Worm (Caenorhabditis elegans) whole organism, L1 larva: Measurements from ENCODE around the gene R01H10.4.

Experiments used
- aha-1 ChIP-seq: fragments of 150-350 bp; optimal IDR thresholded peaks from 2 replicates; lab custom pipeline; 2014; ENCODE audit warnings: missing biosample characterization, missing genetic modification characterization
- ama-1 ChIP-seq: fragments of 150-350 bp; optimal IDR thresholded peaks from 2 replicates; lab custom pipeline; 2014
- ceh-82 ChIP-seq, 3 experiments: fragments of 150-350 bp in 1 of 3; sonication (generic microtip) in 2 of 3; optimal IDR thresholded peaks; 2 replicates each; lab custom pipeline; 2014 to 2017; ENCODE audit warnings: missing biosample characterization in 3 of 3, missing genetic modification characterization in 3 of 3
- ces-1 ChIP-seq: fragments of 150-350 bp; optimal IDR thresholded peaks from 2 replicates; lab custom pipeline; 2014; ENCODE audit warnings: missing biosample characterization, missing genetic modification reagents, missing genetic modification characterization
- dsc-1 ChIP-seq: sonication (generic microtip); optimal IDR thresholded peaks from 2 replicates; lab custom pipeline; 2016; ENCODE audit warnings: mild to moderate bottlenecking, missing genetic modification characterization, missing compliant biosample characterization
- efl-1 ChIP-seq, 4 experiments: fragments of 150-350 bp; optimal IDR thresholded peaks in 3 of 4; peaks in 1 of 4; 1 replicate in 1 of 4; 2 replicates in 3 of 4; lab custom pipeline; 2014; ENCODE audit warnings: missing biosample characterization in 2 of 4, missing genetic modification characterization in 2 of 4, missing genetic modification reagents in 2 of 4
- lin-13 ChIP-seq: fragments of 150-350 bp; optimal IDR thresholded peaks from 2 replicates; lab custom pipeline; 2014; ENCODE audit warnings: missing biosample characterization, missing genetic modification reagents, missing genetic modification characterization
- lsy-2 ChIP-seq, 2 experiments: fragments of 150-350 bp; optimal IDR thresholded peaks; 2 replicates each; lab custom pipeline; 2014; ENCODE audit warnings: missing biosample characterization in 2 of 2, missing genetic modification characterization in 2 of 2
- mdl-1 ChIP-seq, 2 experiments: fragments of 150-350 bp; optimal IDR thresholded peaks; 2 replicates each; lab custom pipeline; 2014 to 2017; ENCODE audit warnings: missing biosample characterization in 2 of 2, missing genetic modification characterization in 2 of 2, inconsistent platforms in 1 of 2
- nhr-11 ChIP-seq: fragments of 150-350 bp; optimal IDR thresholded peaks from 2 replicates; lab custom pipeline; 2014; ENCODE audit warnings: missing biosample characterization, missing genetic modification characterization
- nhr-237 ChIP-seq: fragments of 150-350 bp; optimal IDR thresholded peaks from 2 replicates; lab custom pipeline; 2014; ENCODE audit warnings: missing biosample characterization, missing genetic modification characterization
- ztf-4 ChIP-seq: fragments of 150-350 bp; optimal IDR thresholded peaks from 2 replicates; lab custom pipeline; 2014; ENCODE audit warnings: missing biosample characterization, missing genetic modification characterization

- TF ChIP-seq nhr-11 (tag; lab: Kevin White, UChicago) (no peak), ama-1 (lab: Kevin White, UChicago) (no peak), nhr-237 (tag; lab: Kevin White, UChicago) (no peak), lin-13 (GFP tag; lab: Kevin White, UChicago) (no peak), lsy-2 (tag; optimal IDR thresholded peaks at IDR 0.05; lab: Kevin White, UChicago) (no peak), ztf-4 (tag; lab: Kevin White, UChicago) (no peak), ces-1 (GFP tag; lab: Kevin White, UChicago) (no peak), mdl-1 (tag; optimal IDR thresholded peaks at IDR 0.05; lab: Kevin White, UChicago) (no peak), dsc-1 (no peak), efl-1 (optimal IDR thresholded peaks at IDR 0.05; lab: Kevin White, UChicago) (no peak), efl-1 (GFP tag; optimal IDR thresholded peaks at IDR 0.05 in 1 of 2; lab: Kevin White, UChicago) (no peak), aha-1 (tag; lab: Kevin White, UChicago) (no peak), ceh-82 (tag; optimal IDR thresholded peaks at IDR 0.05; lab: Kevin White, UChicago) (no peak)
Measured at ce11 chrIII:10261256-10261655, 6.6 kb downstream of the R01H10.4 start.
